Fruit fly (Drosophila melanogaster) whole organism, prepupa: ENCODE results near the gene CG43135.

Experiments
- CG10631 ChIP-seq: fragments of 200-800 bp; sonication (Bioruptor generic); optimal IDR thresholded peaks from 2 replicates; lab custom pipeline; 2016; ENCODE audit warnings: missing biosample characterization, missing genetic modification characterization
- CG15336 ChIP-seq: fragments of 200-800 bp; sonication (Bioruptor generic); IDR thresholded peaks from 2 replicates; pipeline ENCODE4 v1.3.6; 2022; ENCODE audit warnings: missing biosample characterization, missing genetic modification characterization
- CG6163 ChIP-seq: fragments of 200-800 bp; sonication (Bioruptor generic); IDR thresholded peaks from 3 replicates; pipeline ENCODE4 v1.3.6; 2022; ENCODE audit warnings: missing biosample characterization, missing genetic modification characterization
- cyc ChIP-seq: fragments of 200-800 bp; sonication (Bioruptor generic); optimal IDR thresholded peaks from 3 replicates; lab custom pipeline; 2016; ENCODE audit warnings: missing biosample characterization, missing genetic modification characterization
- eg ChIP-seq: fragments of 200-800 bp; sonication (Bioruptor generic); IDR thresholded peaks from 3 replicates; pipeline ENCODE4 v1.3.6; 2022; ENCODE audit warnings: missing biosample characterization, missing genetic modification characterization
- fd59A ChIP-seq: fragments of 200-800 bp; sonication (Bioruptor generic); optimal IDR thresholded peaks from 2 replicates; lab custom pipeline; 2017; ENCODE audit warnings: missing biosample characterization, mild to moderate bottlenecking, missing genetic modification characterization, missing genetic modification reagents
- ss ChIP-seq, 2 experiments: fragments of 200-800 bp; sonication (Bioruptor generic); optimal IDR thresholded peaks; 2 replicates in 1 of 2; 3 replicates in 1 of 2; lab custom pipeline; 2017 to 2018; ENCODE audit warnings: mild to moderate bottlenecking in 2 of 2, missing biosample characterization in 2 of 2, missing genetic modification characterization in 2 of 2, moderate library complexity in 1 of 2

dm6 chrX:4217294-4217693, 30.9 kb upstream of the CG43135 start, which contains the start of gene CG15571:
- TF ChIP-seq CG10631 (GFP tag; lab: Kevin White, UChicago) = no peak
- TF ChIP-seq CG15336 (GFP tag; lab: Robert Waterston, UW) = no peak
- no peak for TF ChIP-seq ss (GFP tag; optimal IDR thresholded peaks at IDR 0.05; lab: Kevin White, UChicago)
- no peak for TF ChIP-seq eg
- TF ChIP-seq CG6163 (GFP tag; lab: Robert Waterston, UW) = no peak
- no peak for TF ChIP-seq fd59A (GFP tag; lab: Kevin White, UChicago)
- no peak for TF ChIP-seq cyc (GFP tag; lab: Kevin White, UChicago)
